Fruit fly (Drosophila melanogaster) whole organism, embryonic: Measurements from ENCODE around the gene CG31922.

Experiments
- Abd-B ChIP-seq: fragments of 200-800 bp; sonication (Bioruptor generic); optimal IDR thresholded peaks from 2 replicates; lab custom pipeline; 2018; ENCODE audit warnings: missing biosample characterization, mild to moderate bottlenecking, missing genetic modification characterization, moderate library complexity
- Antp ChIP-seq: fragments of 200-800 bp; sonication (Bioruptor generic); optimal IDR thresholded peaks from 3 replicates; lab custom pipeline; 2016; ENCODE audit warnings: missing biosample characterization, missing genetic modification characterization
- BEAF-32 ChIP-seq: fragments of 200-800 bp; sonication (Bioruptor generic); optimal IDR thresholded peaks from 3 replicates; lab custom pipeline; 2017; ENCODE audit warnings: missing biosample characterization, missing genetic modification characterization, mild to moderate bottlenecking, moderate library complexity, missing genetic modification reagents
- CG11504 ChIP-seq: fragments of 200-800 bp; sonication (Bioruptor generic); optimal IDR thresholded peaks from 3 replicates; lab custom pipeline; 2019; ENCODE audit warnings: missing biosample characterization, mild to moderate bottlenecking, missing genetic modification characterization, moderate library complexity
- CG11560 ChIP-seq: fragments of 200-800 bp; sonication (Bioruptor generic); IDR thresholded peaks from 3 replicates; pipeline ENCODE4 v1.3.6; 2022; ENCODE audit warnings: missing biosample characterization, missing genetic modification characterization
- CG12236 ChIP-seq: fragments of 200-800 bp; sonication (Bioruptor generic); optimal IDR thresholded peaks from 2 replicates; lab custom pipeline; 2016; ENCODE audit warnings: missing biosample characterization, missing genetic modification characterization
- CG13287 ChIP-seq: fragments of 200-800 bp; sonication (Bioruptor generic); IDR thresholded peaks from 2 replicates; pipeline ENCODE4 v1.3.6; 2022; ENCODE audit warnings: missing biosample characterization, missing genetic modification characterization; ENCODE audit not compliant: partially characterized antibody
- CG14441 ChIP-seq: fragments of 200-800 bp; sonication (Bioruptor generic); IDR thresholded peaks from 2 replicates; pipeline ENCODE4 v1.3.6; 2022; ENCODE audit warnings: missing biosample characterization, missing genetic modification characterization
- CG1529 ChIP-seq: fragments of 200-800 bp; sonication (Bioruptor generic); optimal IDR thresholded peaks from 3 replicates; lab custom pipeline; 2018; ENCODE audit warnings: missing biosample characterization, missing genetic modification characterization
- CG16815 ChIP-seq: fragments of 200-800 bp; sonication (Bioruptor generic); optimal IDR thresholded peaks from 3 replicates; lab custom pipeline; 2017; ENCODE audit warnings: missing biosample characterization, mild to moderate bottlenecking, missing genetic modification characterization
- CG18619 ChIP-seq: fragments of 200-800 bp; sonication (Bioruptor generic); optimal IDR thresholded peaks from 3 replicates; lab custom pipeline; 2017; ENCODE audit warnings: missing biosample characterization, mild to moderate bottlenecking, missing genetic modification characterization
- CG2199 ChIP-seq: fragments of 200-800 bp; sonication (Bioruptor generic); IDR thresholded peaks from 3 replicates; pipeline ENCODE4 v1.3.6; 2022; ENCODE audit warnings: missing biosample characterization, missing genetic modification characterization
- CG2875 ChIP-seq: fragments of 200-800 bp; sonication (Bioruptor generic); optimal IDR thresholded peaks from 2 replicates; lab custom pipeline; 2017; ENCODE audit warnings: missing biosample characterization, mild to moderate bottlenecking, missing genetic modification characterization, missing genetic modification reagents
- CG32767 ChIP-seq: fragments of 200-800 bp; sonication (Bioruptor generic); IDR thresholded peaks from 2 replicates; pipeline ENCODE4 v1.3.6; 2022; ENCODE audit warnings: missing biosample characterization, missing genetic modification characterization
- CG34224 ChIP-seq: fragments of 200-800 bp; sonication (Bioruptor generic); IDR thresholded peaks from 3 replicates; pipeline ENCODE4 v1.3.6; 2022; ENCODE audit warnings: missing biosample characterization, missing genetic modification characterization; ENCODE audit not compliant: partially characterized antibody
- CG6272 ChIP-seq: fragments of 200-800 bp; sonication (Bioruptor generic); IDR thresholded peaks from 2 replicates; pipeline ENCODE4 v1.3.6; 2022; ENCODE audit warnings: missing biosample characterization, missing genetic modification characterization
- CG6654 ChIP-seq: fragments of 200-800 bp; sonication (Bioruptor generic); optimal IDR thresholded peaks from 2 replicates; lab custom pipeline; 2017; ENCODE audit warnings: missing biosample characterization, mild to moderate bottlenecking, missing genetic modification characterization
- CG7271 ChIP-seq: fragments of 200-800 bp; sonication (Bioruptor generic); optimal IDR thresholded peaks from 2 replicates; lab custom pipeline; 2018; ENCODE audit warnings: missing biosample characterization, mild to moderate bottlenecking, missing genetic modification characterization, moderate library complexity
- CG7839 ChIP-seq: fragments of 200-800 bp; sonication (Bioruptor generic); optimal IDR thresholded peaks from 3 replicates; lab custom pipeline; 2018; ENCODE audit warnings: missing biosample characterization, mild to moderate bottlenecking, missing genetic modification characterization, moderate library complexity
- CG7928 ChIP-seq: fragments of 200-800 bp; sonication (Bioruptor generic); optimal IDR thresholded peaks from 2 replicates; lab custom pipeline; 2017; ENCODE audit warnings: missing biosample characterization, mild to moderate bottlenecking, missing genetic modification characterization
- Dad ChIP-seq: fragments of 200-800 bp; sonication (Bioruptor generic); optimal IDR thresholded peaks from 3 replicates; lab custom pipeline; 2016; ENCODE audit warnings: missing biosample characterization, missing genetic modification characterization
- Deaf1 ChIP-seq: fragments of 200-800 bp; optimal IDR thresholded peaks from 3 replicates; lab custom pipeline; 2019; ENCODE audit warnings: missing biosample characterization, mild to moderate bottlenecking, missing genetic modification characterization, moderate library complexity
- Hr3 ChIP-seq: fragments of 200-800 bp; sonication (Bioruptor generic); optimal IDR thresholded peaks from 3 replicates; lab custom pipeline; 2016; ENCODE audit warnings: missing biosample characterization, missing genetic modification characterization
- Max ChIP-seq: fragments of 200-800 bp; sonication (Bioruptor generic); optimal IDR thresholded peaks from 2 replicates; lab custom pipeline; 2016; ENCODE audit warnings: missing biosample characterization, mild to moderate bottlenecking, missing genetic modification characterization
- NC2α ChIP-seq: fragments of 200-800 bp; sonication (Bioruptor generic); optimal IDR thresholded peaks from 2 replicates; lab custom pipeline; 2016; ENCODE audit warnings: missing biosample characterization, missing genetic modification characterization
- Pdp1 ChIP-seq, 2 experiments: fragments of 200-800 bp; sonication (Bioruptor generic); optimal IDR thresholded peaks; 3 replicates each; lab custom pipeline; 2016; ENCODE audit warnings: missing biosample characterization in 2 of 2, missing genetic modification characterization in 2 of 2, mild to moderate bottlenecking in 1 of 2, moderate library complexity in 1 of 2
- Taf1 ChIP-seq: fragments of 200-800 bp; sonication (Bioruptor generic); IDR thresholded peaks from 2 replicates; pipeline ENCODE4 v1.3.6; 2022; ENCODE audit warnings: missing biosample characterization, missing genetic modification characterization
- bowl ChIP-seq: fragments of 200-800 bp; sonication (Bioruptor generic); IDR thresholded peaks from 2 replicates; pipeline ENCODE4 v1.3.6; 2022; ENCODE audit warnings: missing biosample characterization, missing genetic modification characterization
- btn ChIP-seq: fragments of 200-800 bp; sonication (Bioruptor generic); optimal IDR thresholded peaks from 2 replicates; lab custom pipeline; 2016; ENCODE audit warnings: missing biosample characterization, missing genetic modification characterization
- cad ChIP-seq: fragments of >200 bp; optimal IDR thresholded peaks from 2 replicates; lab custom pipeline; 2017; ENCODE audit warnings: missing biosample characterization, missing genetic modification characterization
- croc ChIP-seq: fragments of 200-800 bp; sonication (Bioruptor generic); conservative IDR thresholded peaks from 3 replicates; pipeline ENCODE4 v1.3.6; 2022; ENCODE audit warnings: missing biosample characterization, missing genetic modification characterization
- dm ChIP-seq: fragments of 200-800 bp; sonication (Bioruptor generic); optimal IDR thresholded peaks from 3 replicates; lab custom pipeline; 2016; ENCODE audit warnings: missing biosample characterization, missing genetic modification characterization
- emc ChIP-seq: fragments of 200-800 bp; sonication (Bioruptor generic); optimal IDR thresholded peaks from 2 replicates; lab custom pipeline; 2016; ENCODE audit warnings: missing biosample characterization, missing genetic modification characterization
- ewg ChIP-seq: fragments of 200-800 bp; sonication (Bioruptor generic); optimal IDR thresholded peaks from 3 replicates; lab custom pipeline; 2017; ENCODE audit warnings: mild to moderate bottlenecking, missing biosample characterization, missing genetic modification reagents, missing genetic modification characterization
- grau ChIP-seq: fragments of 200-800 bp; optimal IDR thresholded peaks from 3 replicates; lab custom pipeline; 2019; ENCODE audit warnings: missing biosample characterization, mild to moderate bottlenecking, missing genetic modification characterization, moderate library complexity
- grn ChIP-seq: fragments of 200-800 bp; sonication (Bioruptor generic); optimal IDR thresholded peaks from 3 replicates; lab custom pipeline; 2017; ENCODE audit warnings: missing biosample characterization, missing genetic modification characterization
- insv ChIP-seq, 2 experiments: fragments of 200-800 bp; sonication (Bioruptor generic); optimal IDR thresholded peaks; 3 replicates each; lab custom pipeline; 2016 to 2018; ENCODE audit warnings: missing biosample characterization in 2 of 2, missing genetic modification characterization in 2 of 2
- lov ChIP-seq, 2 experiments: fragments of 200-800 bp in 1 of 2; fragments of >200 bp in 1 of 2; sonication (Bioruptor generic) in 1 of 2; IDR thresholded peaks in 1 of 2; optimal IDR thresholded peaks in 1 of 2; 2 replicates in 1 of 2; 3 replicates in 1 of 2; pipeline versions ENCODE4 v1.3.6 to Lab custom; 2017 to 2022; ENCODE audit warnings: missing biosample characterization in 1 of 2, missing genetic modification characterization in 1 of 2
- pnt ChIP-seq: fragments of 200-800 bp; sonication (Bioruptor generic); optimal IDR thresholded peaks from 3 replicates; lab custom pipeline; 2016; ENCODE audit warnings: missing biosample characterization, missing genetic modification characterization
- sc ChIP-seq, 3 experiments: fragments of >200 bp in 2 of 3; fragments of 200-800 bp in 1 of 3; sonication (Bioruptor generic) in 1 of 3; optimal IDR thresholded peaks; 2 replicates in 2 of 3; 3 replicates in 1 of 3; lab custom pipeline; 2017; ENCODE audit warnings: mild to moderate bottlenecking in 1 of 3, missing biosample characterization in 1 of 3, missing genetic modification characterization in 1 of 3, missing genetic modification reagents in 1 of 3
- scrt ChIP-seq: fragments of 200-800 bp; sonication (Bioruptor generic); optimal IDR thresholded peaks from 2 replicates; lab custom pipeline; 2018; ENCODE audit warnings: missing biosample characterization, mild to moderate bottlenecking, missing genetic modification characterization, moderate library complexity
- slou ChIP-seq: fragments of 200-800 bp; sonication (Bioruptor generic); optimal IDR thresholded peaks from 3 replicates; lab custom pipeline; 2016; ENCODE audit warnings: missing biosample characterization, missing genetic modification characterization
- sna ChIP-seq: fragments of 200-800 bp; sonication (Bioruptor generic); IDR thresholded peaks from 2 replicates; pipeline ENCODE4 v1.3.6; 2022; ENCODE audit warnings: missing biosample characterization, missing genetic modification characterization; ENCODE audit not compliant: partially characterized antibody
- stwl ChIP-seq: fragments of 200-800 bp; sonication (Bioruptor generic); optimal IDR thresholded peaks from 3 replicates; lab custom pipeline; 2018; ENCODE audit warnings: missing biosample characterization, mild to moderate bottlenecking, missing genetic modification characterization, moderate library complexity
- tap ChIP-seq: fragments of 200-800 bp; optimal IDR thresholded peaks from 3 replicates; lab custom pipeline; 2019; ENCODE audit warnings: missing biosample characterization, mild to moderate bottlenecking, missing genetic modification characterization, moderate library complexity
- vvl ChIP-seq: fragments of 200-800 bp; sonication (Bioruptor generic); IDR thresholded peaks from 2 replicates; pipeline ENCODE4 v1.3.6; 2022; ENCODE audit warnings: missing biosample characterization, missing genetic modification characterization

CG31922 gene

DNA sequence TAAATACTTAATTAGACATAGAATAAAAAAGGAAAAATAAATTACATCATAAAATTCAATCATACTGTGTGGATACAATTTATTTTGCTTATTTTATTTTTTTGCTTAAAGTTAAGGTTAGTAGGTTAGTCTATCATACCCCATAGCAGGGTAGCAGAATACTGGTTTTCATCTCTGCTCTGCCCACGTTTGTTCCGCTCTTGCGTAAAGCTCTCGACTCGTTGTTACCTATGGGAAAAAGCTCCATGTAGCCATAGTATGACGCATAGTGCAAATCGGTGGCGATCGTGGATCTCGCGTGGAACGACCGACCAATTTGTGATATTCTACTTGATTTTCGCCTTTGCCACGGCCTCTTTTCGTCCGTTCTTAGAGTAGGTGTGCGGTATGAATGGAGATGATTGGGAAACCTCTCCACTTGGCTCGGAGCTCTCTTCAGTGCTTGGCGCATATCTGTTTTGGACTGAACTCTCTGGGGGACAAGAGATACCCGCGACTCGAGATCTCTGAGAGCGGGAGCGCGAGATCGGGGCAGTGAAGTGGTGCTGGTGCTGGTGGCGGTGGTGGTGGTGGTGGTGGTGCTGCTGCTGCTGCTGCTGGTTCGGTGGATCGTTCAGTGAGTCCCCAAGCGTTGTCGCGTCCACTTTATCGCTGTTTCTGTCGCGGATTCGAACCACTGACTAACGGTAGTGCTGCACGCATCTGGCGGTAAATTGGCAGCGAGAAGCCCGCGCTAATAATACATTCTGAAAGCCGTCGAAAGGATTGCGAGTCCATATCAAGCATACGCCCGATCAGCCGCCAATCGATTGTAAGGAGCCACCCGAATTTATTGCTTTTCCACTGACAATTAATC is 15.9 kb downstream of the CG31922 start, which contains the start of gene CG5001 (continued):
- TF ChIP-seq CG7928 (GFP tag; lab: Kevin White, UChicago) (peak; percentile 37), Antp (GFP tag; lab: Kevin White, UChicago) (peak; percentile 77), CG6654 (GFP tag; lab: Kevin White, UChicago) (peak; percentile 47), CG16815 (GFP tag; lab: Kevin White, UChicago) (peak; percentile 41), CG1529 (no peak), ewg (GFP tag; lab: Kevin White, UChicago) (peak; percentile 68), CG2199 (GFP tag; lab: Robert Waterston, UW) (peak; percentile 42; the same call in 1 of the 3 replicates), tap (tag; lab: Kevin White, UChicago) (peak; percentile 91), croc (GFP tag; lab: Robert Waterston, UW) (peak; percentile 36; the same call in 1 of the 3 replicates), Dad (GFP tag; lab: Kevin White, UChicago) (no peak), CG11560 (tag; lab: Robert Waterston, UW) (peak; percentile 55; the same call in 2 of the 3 replicates), scrt (GFP tag; lab: Kevin White, UChicago) (no peak), BEAF-32 (GFP tag; lab: Kevin White, UChicago) (no peak), Max (GFP tag; lab: Kevin White, UChicago) (peak; percentile 70), slou (peak; percentile 65), Abd-B (GFP tag; lab: Kevin White, UChicago) (peak; percentile 58), stwl (tag; lab: Kevin White, UChicago) (peak; percentile 23), grn (GFP tag; lab: Kevin White, UChicago) (no peak), btn (GFP tag; lab: Kevin White, UChicago) (peak; percentile 25), Taf1 (GFP tag; lab: Robert Waterston, UW) (peak; percentile 86), CG7271 (tag; lab: Kevin White, UChicago) (peak; percentile 56), emc (peak; percentile 51), CG11504 (no peak), bowl (GFP tag; lab: Robert Waterston, UW) (peak; percentile 36; the same call in 1 of the 2 replicates), cad (GFP tag; lab: Kevin White, UChicago) (no peak), insv (GFP tag; optimal IDR thresholded peaks at IDR 0.05; lab: Kevin White, UChicago) (peak in 1 of 2 experiments; percentile 7), CG12236 (GFP tag; lab: Kevin White, UChicago) (peak; percentile 27), grau (tag; lab: Kevin White, UChicago) (peak; percentile 89), CG18619 (GFP tag; lab: Kevin White, UChicago) (peak; percentile 64), CG6272 (GFP tag; lab: Robert Waterston, UW) (peak; percentile 65), CG32767 (GFP tag; lab: Robert Waterston, UW) (peak; percentile 54), CG14441 (GFP tag; lab: Robert Waterston, UW) (peak; percentile 83), NC2α (GFP tag; lab: Kevin White, UChicago) (no peak), CG34224 (GFP tag; lab: Robert Waterston, UW) (peak; percentile 50; the same call in 1 of the 3 replicates), sna (peak; percentile 32; the same call in 1 of the 2 replicates), CG13287 (GFP tag; lab: Robert Waterston, UW) (peak; percentile 58), lov (optimal IDR thresholded peaks at IDR 0.05; lab: Kevin White, UChicago) (no peak), lov (GFP tag; IDR thresholded peaks at IDR 0.05; lab: Robert Waterston, UW) (peak; percentile 70; the same call in 1 of the 3 replicates), Deaf1 (tag; lab: Kevin White, UChicago) (peak; percentile 88), Pdp1 (GFP tag; optimal IDR thresholded peaks at IDR 0.05; lab: Kevin White, UChicago) (peak; percentile 62 to 90), dm (GFP tag; lab: Kevin White, UChicago) (peak; percentile 34), pnt (peak; percentile 50), CG7839 (tag; lab: Kevin White, UChicago) (peak; percentile 91), CG2875 (GFP tag; lab: Kevin White, UChicago) (no peak), vvl (peak; percentile 96), sc (optimal IDR thresholded peaks at IDR 0.05; lab: Kevin White, UChicago) (no peak), sc (GFP tag; optimal IDR thresholded peaks at IDR 0.05; lab: Kevin White, UChicago) (peak; percentile 60), Hr3 (GFP tag; lab: Kevin White, UChicago) (peak; percentile 82)
